Fruit fly (Drosophila melanogaster) whole organism, prepupa: Measurements from ENCODE around the gene Sfp24Bc.

ENCODE experiments used
- Blimp-1 ChIP-seq: fragments of 200-800 bp; sonication (Bioruptor generic); optimal IDR thresholded peaks from 3 replicates; lab custom pipeline; 2017; ENCODE audit warnings: missing biosample characterization, missing genetic modification characterization, mild to moderate bottlenecking, moderate library complexity, missing genetic modification reagents
- CG10669 ChIP-seq: fragments of 200-800 bp; sonication (Bioruptor generic); optimal IDR thresholded peaks from 3 replicates; lab custom pipeline; 2018; ENCODE audit warnings: missing biosample characterization, mild to moderate bottlenecking, missing genetic modification characterization, moderate library complexity
- CG11294 ChIP-seq: fragments of 200-800 bp; sonication (Bioruptor generic); IDR thresholded peaks from 2 replicates; pipeline ENCODE4 v1.3.6; 2022; ENCODE audit warnings: missing biosample characterization, missing genetic modification characterization
- CG11762 ChIP-seq: fragments of 200-800 bp; sonication (Bioruptor generic); optimal IDR thresholded peaks from 3 replicates; lab custom pipeline; 2016; ENCODE audit warnings: missing biosample characterization, missing genetic modification characterization; ENCODE audit not compliant: insufficient read depth
- CG11902 ChIP-seq: fragments of 200-800 bp; sonication (Bioruptor generic); optimal IDR thresholded peaks from 3 replicates; lab custom pipeline; 2016; ENCODE audit warnings: missing biosample characterization, missing genetic modification characterization
- CG1621 ChIP-seq: fragments of 200-800 bp; sonication (Bioruptor generic); optimal IDR thresholded peaks from 3 replicates; lab custom pipeline; 2018; ENCODE audit warnings: missing biosample characterization, mild to moderate bottlenecking, missing genetic modification characterization
- CG16779 ChIP-seq: fragments of 200-800 bp; sonication (Bioruptor generic); optimal IDR thresholded peaks from 3 replicates; lab custom pipeline; 2017; ENCODE audit warnings: missing biosample characterization, mild to moderate bottlenecking, missing genetic modification characterization
- CG3032 ChIP-seq: fragments of 200-800 bp; optimal IDR thresholded peaks from 2 replicates; lab custom pipeline; 2019; ENCODE audit warnings: missing biosample characterization, mild to moderate bottlenecking, missing genetic modification characterization, moderate library complexity
- CG31627 ChIP-seq: fragments of 200-800 bp; sonication (Bioruptor generic); optimal IDR thresholded peaks from 3 replicates; lab custom pipeline; 2016; ENCODE audit warnings: missing biosample characterization, missing genetic modification characterization
- CG32006 ChIP-seq: fragments of 200-800 bp; sonication (Bioruptor generic); optimal IDR thresholded peaks from 3 replicates; lab custom pipeline; 2017; ENCODE audit warnings: missing biosample characterization, mild to moderate bottlenecking, missing genetic modification characterization
- CG34406 ChIP-seq: fragments of 200-800 bp; sonication (Bioruptor generic); optimal IDR thresholded peaks from 3 replicates; lab custom pipeline; 2016; ENCODE audit warnings: missing biosample characterization, missing genetic modification characterization
- CG3919 ChIP-seq: fragments of 200-800 bp; sonication (Bioruptor generic); optimal IDR thresholded peaks from 3 replicates; lab custom pipeline; 2016; ENCODE audit warnings: missing biosample characterization, missing genetic modification characterization
- CG4318 ChIP-seq: fragments of 200-800 bp; sonication (Bioruptor generic); optimal IDR thresholded peaks from 3 replicates; lab custom pipeline; 2017; ENCODE audit warnings: missing biosample characterization, mild to moderate bottlenecking, missing genetic modification characterization
- CG6276 ChIP-seq: fragments of 200-800 bp; sonication (Bioruptor generic); optimal IDR thresholded peaks from 2 replicates; lab custom pipeline; 2017; ENCODE audit warnings: missing biosample characterization, mild to moderate bottlenecking, missing genetic modification characterization
- CG6808 ChIP-seq: fragments of 200-800 bp; sonication (Bioruptor generic); optimal IDR thresholded peaks from 3 replicates; lab custom pipeline; 2017; ENCODE audit warnings: missing biosample characterization, missing genetic modification characterization, mild to moderate bottlenecking, moderate library complexity, missing genetic modification reagents
- CG7368 ChIP-seq: fragments of 200-800 bp; sonication (Bioruptor generic); optimal IDR thresholded peaks from 3 replicates; lab custom pipeline; 2016; ENCODE audit warnings: missing biosample characterization, missing genetic modification characterization
- CG8119 ChIP-seq: fragments of 200-800 bp; sonication (Bioruptor generic); IDR thresholded peaks from 3 replicates; pipeline ENCODE4 v1.3.6; 2022; ENCODE audit warnings: missing biosample characterization, missing genetic modification characterization
- CG8319 ChIP-seq: fragments of 200-800 bp; sonication (Bioruptor generic); optimal IDR thresholded peaks from 3 replicates; lab custom pipeline; 2016; ENCODE audit warnings: missing biosample characterization, missing genetic modification characterization
- CG8632 ChIP-seq: fragments of 200-800 bp; sonication (Bioruptor generic); optimal IDR thresholded peaks from 3 replicates; lab custom pipeline; 2016; ENCODE audit warnings: missing biosample characterization, missing genetic modification characterization
- Eip75B ChIP-seq: fragments of 200-800 bp; sonication (Bioruptor generic); optimal IDR thresholded peaks from 3 replicates; lab custom pipeline; 2016; ENCODE audit warnings: missing biosample characterization, missing genetic modification characterization
- Eip78C ChIP-seq: fragments of 200-800 bp; sonication (Bioruptor generic); peaks from one replicate; lab custom pipeline; 2016; ENCODE audit warnings: missing biosample characterization, missing genetic modification characterization
- Eip93F ChIP-seq: fragments of 200-800 bp; sonication (Bioruptor generic); optimal IDR thresholded peaks from 2 replicates; lab custom pipeline; 2016; ENCODE audit warnings: missing biosample characterization, mild to moderate bottlenecking, missing genetic modification characterization
- Ets21C ChIP-seq: fragments of 200-800 bp; sonication (Bioruptor generic); optimal IDR thresholded peaks from 3 replicates; lab custom pipeline; 2016; ENCODE audit warnings: missing biosample characterization, missing genetic modification characterization
- Ets96B ChIP-seq: fragments of 200-800 bp; optimal IDR thresholded peaks from 2 replicates; lab custom pipeline; 2019; ENCODE audit warnings: missing biosample characterization, mild to moderate bottlenecking, missing genetic modification characterization, moderate library complexity
- Gug ChIP-seq: fragments of 200-800 bp; sonication (Bioruptor generic); IDR thresholded peaks from 2 replicates; pipeline ENCODE4 v1.3.6; 2022; ENCODE audit warnings: missing biosample characterization, missing genetic modification characterization
- Hr38 ChIP-seq: sonication (Bioruptor generic); optimal IDR thresholded peaks from 2 replicates; lab custom pipeline; 2016; ENCODE audit warnings: missing biosample characterization, missing genetic modification characterization
- Hr39 ChIP-seq: fragments of 200-800 bp; sonication (Bioruptor generic); optimal IDR thresholded peaks from 2 replicates; lab custom pipeline; 2016; ENCODE audit warnings: missing biosample characterization, missing genetic modification characterization
- Hr4 ChIP-seq: fragments of 200-800 bp; sonication (Bioruptor generic); optimal IDR thresholded peaks from 3 replicates; lab custom pipeline; 2016; ENCODE audit warnings: missing biosample characterization, missing genetic modification characterization
- Lpt ChIP-seq: fragments of 200-800 bp; sonication (Bioruptor generic); optimal IDR thresholded peaks from 3 replicates; lab custom pipeline; 2016; ENCODE audit warnings: missing biosample characterization, missing genetic modification characterization
- Met ChIP-seq: fragments of 200-800 bp; sonication (Bioruptor generic); optimal IDR thresholded peaks from 3 replicates; lab custom pipeline; 2016; ENCODE audit warnings: missing biosample characterization, missing genetic modification characterization
- OdsH ChIP-seq: fragments of 200-800 bp; sonication (Bioruptor generic); optimal IDR thresholded peaks from 3 replicates; lab custom pipeline; 2016; ENCODE audit warnings: missing biosample characterization, missing genetic modification characterization
- Sox102F ChIP-seq: fragments of 200-800 bp; sonication (Bioruptor generic); optimal IDR thresholded peaks from 2 replicates; lab custom pipeline; 2016; ENCODE audit warnings: missing biosample characterization, mild to moderate bottlenecking, missing genetic modification characterization
- Sox14 ChIP-seq: fragments of 200-800 bp; sonication (Bioruptor generic); optimal IDR thresholded peaks from 3 replicates; lab custom pipeline; 2016; ENCODE audit warnings: missing biosample characterization, missing genetic modification characterization
- Sox15 ChIP-seq: fragments of 200-800 bp; sonication (Bioruptor generic); optimal IDR thresholded peaks from 3 replicates; lab custom pipeline; 2016; ENCODE audit warnings: missing biosample characterization, missing genetic modification characterization
- acj6 ChIP-seq: fragments of 200-800 bp; sonication (Bioruptor generic); optimal IDR thresholded peaks from 3 replicates; lab custom pipeline; 2016; ENCODE audit warnings: missing biosample characterization, missing genetic modification characterization
- cyc ChIP-seq: fragments of 200-800 bp; sonication (Bioruptor generic); optimal IDR thresholded peaks from 3 replicates; lab custom pipeline; 2016; ENCODE audit warnings: missing biosample characterization, missing genetic modification characterization
- dac ChIP-seq: fragments of 200-800 bp; sonication (Bioruptor generic); optimal IDR thresholded peaks from 2 replicates; lab custom pipeline; 2017; ENCODE audit warnings: missing biosample characterization, mild to moderate bottlenecking, missing genetic modification characterization
- dsx ChIP-seq: fragments of 200-800 bp; optimal IDR thresholded peaks from 3 replicates; lab custom pipeline; 2019; ENCODE audit warnings: missing biosample characterization, mild to moderate bottlenecking, missing genetic modification characterization, moderate library complexity; ENCODE audit not compliant: poor library complexity, severe bottlenecking
- eg ChIP-seq: fragments of 200-800 bp; sonication (Bioruptor generic); IDR thresholded peaks from 3 replicates; pipeline ENCODE4 v1.3.6; 2022; ENCODE audit warnings: missing biosample characterization, missing genetic modification characterization
- fd59A ChIP-seq: fragments of 200-800 bp; sonication (Bioruptor generic); optimal IDR thresholded peaks from 2 replicates; lab custom pipeline; 2017; ENCODE audit warnings: missing biosample characterization, mild to moderate bottlenecking, missing genetic modification characterization, missing genetic modification reagents
- fd85E ChIP-seq: fragments of 200-800 bp; sonication (Bioruptor generic); optimal IDR thresholded peaks from 3 replicates; lab custom pipeline; 2016; ENCODE audit warnings: missing biosample characterization, missing genetic modification characterization
- fkh ChIP-seq: fragments of 200-800 bp; sonication (Bioruptor generic); optimal IDR thresholded peaks from 3 replicates; lab custom pipeline; 2017; ENCODE audit warnings: missing biosample characterization, mild to moderate bottlenecking, missing genetic modification characterization, moderate library complexity
- lz ChIP-seq: fragments of 200-800 bp; sonication (Bioruptor generic); optimal IDR thresholded peaks from 3 replicates; lab custom pipeline; 2016; ENCODE audit warnings: missing biosample characterization, missing genetic modification characterization
- pdm3 ChIP-seq: fragments of 200-800 bp; sonication (Bioruptor generic); optimal IDR thresholded peaks from 3 replicates; lab custom pipeline; 2016; ENCODE audit warnings: missing biosample characterization, missing genetic modification characterization
- salr ChIP-seq, 2 experiments: fragments of 200-800 bp; sonication (Bioruptor generic); optimal IDR thresholded peaks; 3 replicates each; lab custom pipeline; 2016 to 2018; ENCODE audit warnings: missing biosample characterization in 2 of 2, missing genetic modification characterization in 2 of 2, mild to moderate bottlenecking in 1 of 2
- spab ChIP-seq: fragments of 200-800 bp; sonication (Bioruptor generic); optimal IDR thresholded peaks from 2 replicates; lab custom pipeline; 2017; ENCODE audit warnings: missing biosample characterization, mild to moderate bottlenecking, missing genetic modification characterization, missing genetic modification reagents
- ss ChIP-seq, 2 experiments: fragments of 200-800 bp; sonication (Bioruptor generic); optimal IDR thresholded peaks; 2 replicates in 1 of 2; 3 replicates in 1 of 2; lab custom pipeline; 2017 to 2018; ENCODE audit warnings: mild to moderate bottlenecking in 2 of 2, missing biosample characterization in 2 of 2, missing genetic modification characterization in 2 of 2, moderate library complexity in 1 of 2
- topi ChIP-seq: fragments of 200-800 bp; sonication (Bioruptor generic); optimal IDR thresholded peaks from 3 replicates; lab custom pipeline; 2016; ENCODE audit warnings: missing biosample characterization, missing genetic modification characterization
- vri ChIP-seq: fragments of 200-800 bp; sonication (Bioruptor generic); optimal IDR thresholded peaks from 3 replicates; lab custom pipeline; 2016; ENCODE audit warnings: missing biosample characterization, mild to moderate bottlenecking, missing genetic modification characterization

Sfp24Bc gene

DNA sequence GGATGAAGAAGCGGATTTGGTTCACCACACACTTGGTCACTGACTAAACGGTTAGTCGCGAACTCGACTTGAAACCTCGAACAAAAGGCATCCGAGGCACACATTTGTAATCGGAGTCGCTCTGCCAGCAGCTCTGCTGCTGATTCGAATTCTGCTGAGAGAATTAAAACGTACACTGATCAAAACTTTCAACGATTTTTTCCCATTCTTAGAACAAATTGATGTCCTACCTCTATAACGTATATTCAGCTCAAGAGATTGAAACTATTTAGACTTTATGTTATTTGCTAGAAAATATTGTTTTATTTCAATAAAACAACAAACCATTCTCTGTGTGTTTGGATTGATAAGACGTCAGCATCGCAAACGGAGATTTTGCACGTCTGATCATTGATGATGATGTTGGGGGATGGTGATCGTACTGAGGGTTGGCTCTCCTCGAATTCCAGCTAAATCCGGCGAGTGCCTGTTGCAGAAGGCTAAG is 35.1 kb upstream of the Sfp24Bc start, which contains the start of gene CG31778 (continued):
- 0 out of 2 replicates have a peak, but pooled peaks have one; percentile 37 for TF ChIP-seq Gug (GFP tag; lab: Robert Waterston, UW)
- TF ChIP-seq Eip78C (GFP tag; lab: Kevin White, UChicago) = peak; percentile 94
- TF ChIP-seq pdm3 = peak; percentile 83
- peak; percentile 60 for TF ChIP-seq CG11902
- peak; percentile 67 for TF ChIP-seq Blimp-1 (GFP tag; lab: Kevin White, UChicago)
- TF ChIP-seq CG6808 = peak; percentile 67
- TF ChIP-seq CG3919 (GFP tag; lab: Kevin White, UChicago) = peak; percentile 73
- peak; percentile 92 for TF ChIP-seq Sox102F (GFP tag; lab: Kevin White, UChicago)
- peak; percentile 79 for TF ChIP-seq Ets96B (tag; lab: Kevin White, UChicago)
- TF ChIP-seq acj6 = peak; percentile 76
- TF ChIP-seq CG8632 = peak; percentile 75
- TF ChIP-seq CG8319 = peak; percentile 46
- TF ChIP-seq CG1621 (tag; lab: Kevin White, UChicago) = peak; percentile 75
- peak; percentile 48 for TF ChIP-seq CG11762 (GFP tag; lab: Kevin White, UChicago)
- TF ChIP-seq dac (GFP tag; lab: Kevin White, UChicago) = no peak
- no peak for TF ChIP-seq Eip93F (GFP tag; lab: Kevin White, UChicago)
- peak; percentile 20 for TF ChIP-seq Lpt (GFP tag; lab: Kevin White, UChicago)
- peak; percentile 89 for TF ChIP-seq CG31627 (GFP tag; lab: Kevin White, UChicago)
- TF ChIP-seq CG7368 = peak; percentile 68
- TF ChIP-seq Ets21C = peak; percentile 76
- TF ChIP-seq CG8119 (GFP tag; lab: Robert Waterston, UW) = peak; percentile 67
- peak; percentile 32 to 49 for TF ChIP-seq salr (GFP tag; optimal IDR thresholded peaks at IDR 0.05; lab: Kevin White, UChicago)
- peak; percentile 46 for TF ChIP-seq fd59A (GFP tag; lab: Kevin White, UChicago)
- peak; percentile 6 for TF ChIP-seq fd85E (GFP tag; lab: Kevin White, UChicago)
- peak; percentile 84 for TF ChIP-seq topi (GFP tag; lab: Kevin White, UChicago)

DNA sequence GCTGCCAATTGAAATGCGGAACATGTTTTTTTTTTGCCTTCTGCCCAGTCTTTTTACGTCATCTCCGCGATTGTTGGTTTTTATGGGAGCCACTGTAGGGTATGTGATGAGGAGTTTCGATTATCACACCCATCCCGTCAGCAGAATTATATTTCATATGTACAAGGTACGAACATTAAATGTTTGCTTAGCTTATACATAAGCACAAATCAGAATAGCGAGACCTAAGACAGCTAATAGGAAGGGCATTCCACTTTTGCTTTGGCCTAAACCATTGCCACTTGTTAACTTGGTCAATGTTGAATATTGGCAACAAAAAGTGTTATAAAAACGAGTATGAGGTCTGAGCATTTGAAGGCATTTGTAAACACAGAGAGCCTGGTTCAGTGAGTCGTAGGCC is 32.9 kb upstream of the Sfp24Bc start, which contains the start of gene CG2816:
Gene CG2816, plus strand, starts transcription at position 400 of the 400 bp plus-strand sequence.
- TF ChIP-seq Hr38 (GFP tag; lab: Kevin White, UChicago) (peak; percentile 80), CG34406 (GFP tag; lab: Kevin White, UChicago) (peak; percentile 67), ss (GFP tag; optimal IDR thresholded peaks at IDR 0.05; lab: Kevin White, UChicago) (peak in 1 of 2 experiments; percentile 54), fd85E (GFP tag; lab: Kevin White, UChicago) (peak; percentile 8), eg (GFP tag; lab: Robert Waterston, UW) (peak; percentile 97), spab (GFP tag; lab: Kevin White, UChicago) (peak; percentile 21), Eip78C (GFP tag; lab: Kevin White, UChicago) (peak; percentile 92), Sox14 (GFP tag; lab: Kevin White, UChicago) (peak; percentile 88), OdsH (peak; percentile 86), CG32006 (GFP tag; lab: Kevin White, UChicago) (peak; percentile 86), vri (GFP tag; lab: Kevin White, UChicago) (peak; percentile 91), Hr4 (GFP tag; lab: Kevin White, UChicago) (peak; percentile 85), Eip75B (GFP tag; lab: Kevin White, UChicago) (peak; percentile 72), CG8632 (peak; percentile 50), CG11294 (GFP tag; lab: Robert Waterston, UW) (peak; percentile 92), lz (GFP tag; lab: Kevin White, UChicago) (peak; percentile 88), Hr39 (GFP tag; lab: Kevin White, UChicago) (peak; percentile 92), CG16779 (peak; percentile 56), CG10669 (peak; percentile 56), Ets21C (peak; percentile 84), CG4318 (GFP tag; lab: Kevin White, UChicago) (peak; percentile 67), CG1621 (tag; lab: Kevin White, UChicago) (no peak), CG3032 (tag; lab: Kevin White, UChicago) (no peak), salr (GFP tag; optimal IDR thresholded peaks at IDR 0.05; lab: Kevin White, UChicago) (peak; percentile 32 to 79), cyc (peak; percentile 84), Eip93F (GFP tag; lab: Kevin White, UChicago) (no peak), dsx (GFP tag; lab: Kevin White, UChicago) (no peak), CG6808 (peak; percentile 48), Sox15 (peak; percentile 76), CG6276 (GFP tag; lab: Kevin White, UChicago) (peak; percentile 90), Met (peak; percentile 86), fkh (GFP tag; lab: Kevin White, UChicago) (peak; percentile 11), CG8319 (peak; percentile 28), dac (GFP tag; lab: Kevin White, UChicago) (peak; percentile 68)
